Fruit fly (Drosophila melanogaster): Measurements from ENCODE around the gene Acbp2.

- TF ChIP-seq CG10348 (GFP tag; IDR thresholded peaks at IDR 0.05) (no peak), CG9948 (tag; optimal IDR thresholded peaks at IDR 0.05) (no peak), Snoo (tag; optimal IDR thresholded peaks at IDR 0.05) (no peak), CG13204 (GFP tag; optimal IDR thresholded peaks at IDR 0.05) (no peak), CG34367 (tag; optimal IDR thresholded peaks at IDR 0.05) (no peak), CG8159 (tag; optimal IDR thresholded peaks at IDR 0.05) (no peak), Pif1A (GFP tag; optimal IDR thresholded peaks at IDR 0.05) (no peak), rn (GFP tag; IDR thresholded peaks at IDR 0.05) (no peak), Ets98B (GFP tag; IDR thresholded peaks at IDR 0.05) (no peak), fd96Ca (GFP tag; IDR thresholded peaks at IDR 0.05) (no peak), EcR (GFP tag; optimal IDR thresholded peaks at IDR 0.05) (no peak), CG14655 (GFP tag; optimal IDR thresholded peaks at IDR 0.05) (no peak), CG17806 (tag; optimal IDR thresholded peaks at IDR 0.05) (no peak)
Measured at dm6 chr3L:7088687-7089086, 43.0 kb upstream of the Acbp2 start, which contains the start of gene Cpr65Eb.
